Fruit fly (Drosophila melanogaster) whole organism, prepupa: ENCODE data around the gene org-1.

Source experiments
- CG10631 ChIP-seq: fragments of 200-800 bp; sonication (Bioruptor generic); optimal IDR thresholded peaks from 2 replicates; lab custom pipeline; 2016; ENCODE audit warnings: missing biosample characterization, missing genetic modification characterization
- CG11902 ChIP-seq: fragments of 200-800 bp; sonication (Bioruptor generic); optimal IDR thresholded peaks from 3 replicates; lab custom pipeline; 2016; ENCODE audit warnings: missing biosample characterization, missing genetic modification characterization
- CG15336 ChIP-seq: fragments of 200-800 bp; sonication (Bioruptor generic); IDR thresholded peaks from 2 replicates; pipeline ENCODE4 v1.3.6; 2022; ENCODE audit warnings: missing biosample characterization, missing genetic modification characterization
- CG1621 ChIP-seq: fragments of 200-800 bp; sonication (Bioruptor generic); optimal IDR thresholded peaks from 3 replicates; lab custom pipeline; 2018; ENCODE audit warnings: missing biosample characterization, mild to moderate bottlenecking, missing genetic modification characterization
- CG16779 ChIP-seq: fragments of 200-800 bp; sonication (Bioruptor generic); optimal IDR thresholded peaks from 3 replicates; lab custom pipeline; 2017; ENCODE audit warnings: missing biosample characterization, mild to moderate bottlenecking, missing genetic modification characterization
- CG3032 ChIP-seq: fragments of 200-800 bp; optimal IDR thresholded peaks from 2 replicates; lab custom pipeline; 2019; ENCODE audit warnings: missing biosample characterization, mild to moderate bottlenecking, missing genetic modification characterization, moderate library complexity
- CG31627 ChIP-seq: fragments of 200-800 bp; sonication (Bioruptor generic); optimal IDR thresholded peaks from 3 replicates; lab custom pipeline; 2016; ENCODE audit warnings: missing biosample characterization, missing genetic modification characterization
- CG32006 ChIP-seq: fragments of 200-800 bp; sonication (Bioruptor generic); optimal IDR thresholded peaks from 3 replicates; lab custom pipeline; 2017; ENCODE audit warnings: missing biosample characterization, mild to moderate bottlenecking, missing genetic modification characterization
- CG3919 ChIP-seq: fragments of 200-800 bp; sonication (Bioruptor generic); optimal IDR thresholded peaks from 3 replicates; lab custom pipeline; 2016; ENCODE audit warnings: missing biosample characterization, missing genetic modification characterization
- CG4318 ChIP-seq: fragments of 200-800 bp; sonication (Bioruptor generic); optimal IDR thresholded peaks from 3 replicates; lab custom pipeline; 2017; ENCODE audit warnings: missing biosample characterization, mild to moderate bottlenecking, missing genetic modification characterization
- CG6163 ChIP-seq: fragments of 200-800 bp; sonication (Bioruptor generic); IDR thresholded peaks from 3 replicates; pipeline ENCODE4 v1.3.6; 2022; ENCODE audit warnings: missing biosample characterization, missing genetic modification characterization
- CG6276 ChIP-seq: fragments of 200-800 bp; sonication (Bioruptor generic); optimal IDR thresholded peaks from 2 replicates; lab custom pipeline; 2017; ENCODE audit warnings: missing biosample characterization, mild to moderate bottlenecking, missing genetic modification characterization
- CG6792 ChIP-seq: fragments of 200-800 bp; sonication (Bioruptor generic); optimal IDR thresholded peaks from 3 replicates; lab custom pipeline; 2016; ENCODE audit warnings: missing biosample characterization, missing genetic modification characterization
- CG6808 ChIP-seq: fragments of 200-800 bp; sonication (Bioruptor generic); optimal IDR thresholded peaks from 3 replicates; lab custom pipeline; 2017; ENCODE audit warnings: missing biosample characterization, missing genetic modification characterization, mild to moderate bottlenecking, moderate library complexity, missing genetic modification reagents
- CG6854 ChIP-seq: fragments of 200-800 bp; sonication (Bioruptor generic); optimal IDR thresholded peaks from 2 replicates; lab custom pipeline; 2017; ENCODE audit warnings: missing biosample characterization, mild to moderate bottlenecking, missing genetic modification characterization
- CG8319 ChIP-seq: fragments of 200-800 bp; sonication (Bioruptor generic); optimal IDR thresholded peaks from 3 replicates; lab custom pipeline; 2016; ENCODE audit warnings: missing biosample characterization, missing genetic modification characterization
- CG9139 ChIP-seq: fragments of 200-800 bp; sonication (Bioruptor generic); optimal IDR thresholded peaks from 3 replicates; lab custom pipeline; 2017; ENCODE audit warnings: missing biosample characterization, mild to moderate bottlenecking, missing genetic modification characterization
- Eip78C ChIP-seq: fragments of 200-800 bp; sonication (Bioruptor generic); peaks from one replicate; lab custom pipeline; 2016; ENCODE audit warnings: missing biosample characterization, missing genetic modification characterization
- Eip93F ChIP-seq: fragments of 200-800 bp; sonication (Bioruptor generic); optimal IDR thresholded peaks from 2 replicates; lab custom pipeline; 2016; ENCODE audit warnings: missing biosample characterization, mild to moderate bottlenecking, missing genetic modification characterization
- Ets21C ChIP-seq: fragments of 200-800 bp; sonication (Bioruptor generic); optimal IDR thresholded peaks from 3 replicates; lab custom pipeline; 2016; ENCODE audit warnings: missing biosample characterization, missing genetic modification characterization
- Ets96B ChIP-seq: fragments of 200-800 bp; optimal IDR thresholded peaks from 2 replicates; lab custom pipeline; 2019; ENCODE audit warnings: missing biosample characterization, mild to moderate bottlenecking, missing genetic modification characterization, moderate library complexity
- Gug ChIP-seq: fragments of 200-800 bp; sonication (Bioruptor generic); IDR thresholded peaks from 2 replicates; pipeline ENCODE4 v1.3.6; 2022; ENCODE audit warnings: missing biosample characterization, missing genetic modification characterization
- Hr39 ChIP-seq: fragments of 200-800 bp; sonication (Bioruptor generic); optimal IDR thresholded peaks from 2 replicates; lab custom pipeline; 2016; ENCODE audit warnings: missing biosample characterization, missing genetic modification characterization
- Hr4 ChIP-seq: fragments of 200-800 bp; sonication (Bioruptor generic); optimal IDR thresholded peaks from 3 replicates; lab custom pipeline; 2016; ENCODE audit warnings: missing biosample characterization, missing genetic modification characterization
- Lpt ChIP-seq: fragments of 200-800 bp; sonication (Bioruptor generic); optimal IDR thresholded peaks from 3 replicates; lab custom pipeline; 2016; ENCODE audit warnings: missing biosample characterization, missing genetic modification characterization
- Met ChIP-seq: fragments of 200-800 bp; sonication (Bioruptor generic); optimal IDR thresholded peaks from 3 replicates; lab custom pipeline; 2016; ENCODE audit warnings: missing biosample characterization, missing genetic modification characterization
- OdsH ChIP-seq: fragments of 200-800 bp; sonication (Bioruptor generic); optimal IDR thresholded peaks from 3 replicates; lab custom pipeline; 2016; ENCODE audit warnings: missing biosample characterization, missing genetic modification characterization
- Smox ChIP-seq: fragments of 200-800 bp; sonication (Bioruptor generic); optimal IDR thresholded peaks from 3 replicates; lab custom pipeline; 2016; ENCODE audit warnings: missing biosample characterization, missing genetic modification characterization
- Sox14 ChIP-seq: fragments of 200-800 bp; sonication (Bioruptor generic); optimal IDR thresholded peaks from 3 replicates; lab custom pipeline; 2016; ENCODE audit warnings: missing biosample characterization, missing genetic modification characterization
- achi ChIP-seq: fragments of 200-800 bp; sonication (Bioruptor generic); optimal IDR thresholded peaks from 3 replicates; lab custom pipeline; 2016; ENCODE audit warnings: missing biosample characterization, missing genetic modification characterization
- acj6 ChIP-seq: fragments of 200-800 bp; sonication (Bioruptor generic); optimal IDR thresholded peaks from 3 replicates; lab custom pipeline; 2016; ENCODE audit warnings: missing biosample characterization, missing genetic modification characterization
- dac ChIP-seq: fragments of 200-800 bp; sonication (Bioruptor generic); optimal IDR thresholded peaks from 2 replicates; lab custom pipeline; 2017; ENCODE audit warnings: missing biosample characterization, mild to moderate bottlenecking, missing genetic modification characterization
- dsx ChIP-seq: fragments of 200-800 bp; optimal IDR thresholded peaks from 3 replicates; lab custom pipeline; 2019; ENCODE audit warnings: missing biosample characterization, mild to moderate bottlenecking, missing genetic modification characterization, moderate library complexity; ENCODE audit not compliant: poor library complexity, severe bottlenecking
- esn ChIP-seq: fragments of 200-800 bp; sonication (Bioruptor generic); optimal IDR thresholded peaks from 2 replicates; lab custom pipeline; 2016; ENCODE audit warnings: missing biosample characterization, mild to moderate bottlenecking, missing genetic modification characterization, moderate library complexity
- fd59A ChIP-seq: fragments of 200-800 bp; sonication (Bioruptor generic); optimal IDR thresholded peaks from 2 replicates; lab custom pipeline; 2017; ENCODE audit warnings: missing biosample characterization, mild to moderate bottlenecking, missing genetic modification characterization, missing genetic modification reagents
- lz ChIP-seq: fragments of 200-800 bp; sonication (Bioruptor generic); optimal IDR thresholded peaks from 3 replicates; lab custom pipeline; 2016; ENCODE audit warnings: missing biosample characterization, missing genetic modification characterization
- net ChIP-seq: fragments of 200-800 bp; sonication (Bioruptor generic); optimal IDR thresholded peaks from 3 replicates; lab custom pipeline; 2016; ENCODE audit warnings: missing biosample characterization, missing genetic modification characterization
- pdm3 ChIP-seq: fragments of 200-800 bp; sonication (Bioruptor generic); optimal IDR thresholded peaks from 3 replicates; lab custom pipeline; 2016; ENCODE audit warnings: missing biosample characterization, missing genetic modification characterization
- salr ChIP-seq, 2 experiments: fragments of 200-800 bp; sonication (Bioruptor generic); optimal IDR thresholded peaks; 3 replicates each; lab custom pipeline; 2016 to 2018; ENCODE audit warnings: missing biosample characterization in 2 of 2, missing genetic modification characterization in 2 of 2, mild to moderate bottlenecking in 1 of 2
- spab ChIP-seq: fragments of 200-800 bp; sonication (Bioruptor generic); optimal IDR thresholded peaks from 2 replicates; lab custom pipeline; 2017; ENCODE audit warnings: missing biosample characterization, mild to moderate bottlenecking, missing genetic modification characterization, missing genetic modification reagents
- svp ChIP-seq: fragments of 200-800 bp; sonication (Bioruptor generic); peaks from one replicate; lab custom pipeline; 2016; ENCODE audit warnings: missing biosample characterization, missing genetic modification characterization
- topi ChIP-seq: fragments of 200-800 bp; sonication (Bioruptor generic); optimal IDR thresholded peaks from 3 replicates; lab custom pipeline; 2016; ENCODE audit warnings: missing biosample characterization, missing genetic modification characterization

org-1 gene

dm6 chrX:8448171-8448570, 6.7 kb downstream of the org-1 start:
- TF ChIP-seq svp (GFP tag; lab: Kevin White, UChicago) = no peak

dm6 chrX:8447166-8447565, 7.7 kb downstream of the org-1 start:
- TF ChIP-seq achi (GFP tag; lab: Kevin White, UChicago) = no peak
- no peak for TF ChIP-seq salr (GFP tag; optimal IDR thresholded peaks at IDR 0.05; lab: Kevin White, UChicago)
- TF ChIP-seq topi (GFP tag; lab: Kevin White, UChicago) = no peak
- TF ChIP-seq CG6276 (GFP tag; lab: Kevin White, UChicago) = no peak
- no peak for TF ChIP-seq fd59A
- TF ChIP-seq Eip78C (GFP tag; lab: Kevin White, UChicago) = no peak
- no peak for TF ChIP-seq Sox14 (GFP tag; lab: Kevin White, UChicago)
- TF ChIP-seq Met (GFP tag; lab: Kevin White, UChicago) = no peak
- TF ChIP-seq net (GFP tag; lab: Kevin White, UChicago) = no peak
- no peak for TF ChIP-seq OdsH
- no peak for TF ChIP-seq CG9139

- TF ChIP-seq CG16779 (tag; lab: Kevin White, UChicago) (no peak), esn (GFP tag; lab: Kevin White, UChicago) (peak; percentile 14)
Observed at dm6 chrX:8444883-8445572, 9.8 kb downstream of the org-1 start.

- TF ChIP-seq dac (no peak), CG3032 (no peak), CG6808 (GFP tag; lab: Kevin White, UChicago) (no peak), Smox (GFP tag; lab: Kevin White, UChicago) (no peak), Hr4 (GFP tag; lab: Kevin White, UChicago) (no peak), Lpt (no peak), CG9139 (no peak), Hr39 (no peak), acj6 (GFP tag; lab: Kevin White, UChicago) (no peak), salr (GFP tag; optimal IDR thresholded peaks at IDR 0.05; lab: Kevin White, UChicago) (no peak), Gug (no peak), svp (GFP tag; lab: Kevin White, UChicago) (no peak), CG1621 (tag; lab: Kevin White, UChicago) (no peak), CG6163 (GFP tag; lab: Robert Waterston, UW) (no peak), dsx (GFP tag; lab: Kevin White, UChicago) (no peak), CG16779 (tag; lab: Kevin White, UChicago) (no peak), Eip93F (GFP tag; lab: Kevin White, UChicago) (no peak), CG4318 (no peak), CG32006 (GFP tag; lab: Kevin White, UChicago) (no peak)
Observed at dm6 chrX:8444279-8444678, 10.6 kb downstream of the org-1 start.

- TF ChIP-seq CG8319 (GFP tag; lab: Kevin White, UChicago) (no peak), pdm3 (no peak), lz (GFP tag; lab: Kevin White, UChicago) (no peak)
Observed at dm6 chrX:8442912-8443311, 12.0 kb downstream of the org-1 start.

dm6 chrX:8442161-8442560, 12.7 kb downstream of the org-1 start, which contains the start of gene CG12123:
Gene CG12123, minus strand, starts transcription at chrX:8442348.
- no peak for TF ChIP-seq CG15336 (GFP tag; lab: Robert Waterston, UW)
- TF ChIP-seq CG6276 (GFP tag; lab: Kevin White, UChicago) = no peak
- no peak for TF ChIP-seq Ets96B (tag; lab: Kevin White, UChicago)
- TF ChIP-seq CG6163 (GFP tag; lab: Robert Waterston, UW) = no peak
- no peak for TF ChIP-seq CG6808 (GFP tag; lab: Kevin White, UChicago)
- TF ChIP-seq CG3919 = no peak
- TF ChIP-seq CG6792 (GFP tag; lab: Kevin White, UChicago) = no peak
- TF ChIP-seq CG6854 (GFP tag; lab: Kevin White, UChicago) = no peak
- TF ChIP-seq Eip78C (GFP tag; lab: Kevin White, UChicago) = no peak
- no peak for TF ChIP-seq salr (GFP tag; optimal IDR thresholded peaks at IDR 0.05; lab: Kevin White, UChicago)
- TF ChIP-seq CG31627 (GFP tag; lab: Kevin White, UChicago) = no peak
- no peak for TF ChIP-seq spab
- TF ChIP-seq CG10631 = no peak
- TF ChIP-seq OdsH = no peak
- no peak for TF ChIP-seq Ets21C (GFP tag; lab: Kevin White, UChicago)
- TF ChIP-seq svp (GFP tag; lab: Kevin White, UChicago) = no peak
- no peak for TF ChIP-seq CG11902 (GFP tag; lab: Kevin White, UChicago)
